Fruit fly (Drosophila melanogaster) whole organism, embryonic: ENCODE results near the gene ClpX.

ENCODE experiments used
- Atf-2 ChIP-seq: fragments of 200-800 bp; sonication (Bioruptor generic); optimal IDR thresholded peaks from 2 replicates; lab custom pipeline; 2016; ENCODE audit warnings: missing biosample characterization, missing genetic modification characterization
- B-H2 ChIP-seq: fragments of 200-800 bp; sonication (Bioruptor generic); optimal IDR thresholded peaks from 2 replicates; lab custom pipeline; 2018; ENCODE audit warnings: missing biosample characterization, mild to moderate bottlenecking, missing genetic modification characterization
- BtbVII ChIP-seq: fragments of 200-800 bp; sonication (Bioruptor generic); optimal IDR thresholded peaks from 3 replicates; lab custom pipeline; 2017; ENCODE audit warnings: missing biosample characterization, mild to moderate bottlenecking, missing genetic modification characterization
- CG1024 ChIP-seq: fragments of 200-800 bp; sonication (Bioruptor generic); IDR thresholded peaks from 2 replicates; pipeline ENCODE4 v1.3.6; 2022; ENCODE audit warnings: missing biosample characterization, missing genetic modification characterization
- CG10267 ChIP-seq: fragments of 200-800 bp; sonication (Bioruptor generic); optimal IDR thresholded peaks from 2 replicates; lab custom pipeline; 2018; ENCODE audit warnings: missing biosample characterization, mild to moderate bottlenecking, missing genetic modification characterization, moderate library complexity
- CG12769 ChIP-seq: fragments of 200-800 bp; sonication (Bioruptor generic); optimal IDR thresholded peaks from 2 replicates; lab custom pipeline; 2019; ENCODE audit warnings: missing biosample characterization, mild to moderate bottlenecking, missing genetic modification characterization, moderate library complexity
- CG12942 ChIP-seq: fragments of 200-800 bp; sonication (Bioruptor generic); optimal IDR thresholded peaks from 3 replicates; lab custom pipeline; 2016; ENCODE audit warnings: missing biosample characterization, missing genetic modification characterization
- CG13775 ChIP-seq: fragments of 200-800 bp; sonication (Bioruptor generic); optimal IDR thresholded peaks from 3 replicates; lab custom pipeline; 2017; ENCODE audit warnings: missing biosample characterization, mild to moderate bottlenecking, missing genetic modification characterization
- CG13894 ChIP-seq: fragments of 200-800 bp; sonication (Bioruptor generic); optimal IDR thresholded peaks from 3 replicates; lab custom pipeline; 2018; ENCODE audit warnings: missing biosample characterization, mild to moderate bottlenecking, missing genetic modification characterization, moderate library complexity
- CG17361 ChIP-seq: fragments of 200-800 bp; sonication (Bioruptor generic); IDR thresholded peaks from 3 replicates; pipeline ENCODE4 v1.3.6; 2022; ENCODE audit warnings: missing biosample characterization, missing genetic modification characterization
- CG1792 ChIP-seq: fragments of 200-800 bp; sonication (Bioruptor generic); optimal IDR thresholded peaks from 2 replicates; lab custom pipeline; 2016; ENCODE audit warnings: missing biosample characterization, missing genetic modification characterization
- CG4360 ChIP-seq: fragments of 200-800 bp; sonication (Bioruptor generic); IDR thresholded peaks from 2 replicates; pipeline ENCODE4 v1.3.6; 2022; ENCODE audit warnings: missing biosample characterization, missing genetic modification characterization
- CG6791 ChIP-seq: fragments of 200-800 bp; sonication (Bioruptor generic); IDR thresholded peaks from 3 replicates; pipeline ENCODE4 v1.3.6; 2022; ENCODE audit warnings: missing biosample characterization, missing genetic modification characterization; ENCODE audit not compliant: partially characterized antibody
- CHES-1-like ChIP-seq: fragments of 200-800 bp; sonication (Bioruptor generic); optimal IDR thresholded peaks from 2 replicates; lab custom pipeline; 2016; ENCODE audit warnings: missing biosample characterization, missing genetic modification characterization
- CTCF ChIP-seq: fragments of 200-800 bp; sonication (Bioruptor generic); optimal IDR thresholded peaks from 2 replicates; lab custom pipeline; 2017; ENCODE audit warnings: missing biosample characterization, mild to moderate bottlenecking, missing genetic modification characterization, moderate library complexity
- Camta ChIP-seq: fragments of 200-800 bp; sonication (Bioruptor generic); optimal IDR thresholded peaks from 2 replicates; lab custom pipeline; 2016; ENCODE audit warnings: missing biosample characterization, missing genetic modification characterization
- CkIIα-i1 ChIP-seq: fragments of 200-800 bp; sonication (Bioruptor generic); IDR thresholded peaks from 2 replicates; pipeline ENCODE4 v1.3.6; 2022; ENCODE audit warnings: missing biosample characterization, missing genetic modification characterization
- D19A ChIP-seq: fragments of 200-800 bp; optimal IDR thresholded peaks from 3 replicates; lab custom pipeline; 2019; ENCODE audit warnings: missing biosample characterization, mild to moderate bottlenecking, missing genetic modification characterization, moderate library complexity
- Dfd ChIP-seq, 2 experiments: fragments of >200 bp; optimal IDR thresholded peaks; 2 replicates each; lab custom pipeline; 2017; ENCODE audit warnings: missing biosample characterization in 2 of 2, missing genetic modification characterization in 2 of 2
- H15 ChIP-seq: fragments of 200-800 bp; sonication (Bioruptor generic); IDR thresholded peaks from 3 replicates; pipeline ENCODE4 v1.3.6; 2022; ENCODE audit warnings: missing biosample characterization, missing genetic modification characterization
- Hr3 ChIP-seq: fragments of 200-800 bp; sonication (Bioruptor generic); optimal IDR thresholded peaks from 3 replicates; lab custom pipeline; 2016; ENCODE audit warnings: missing biosample characterization, missing genetic modification characterization
- Hr78 ChIP-seq, 2 experiments: fragments of 200-800 bp in 1 of 2; fragments of >200 bp in 1 of 2; sonication (Bioruptor generic) in 1 of 2; optimal IDR thresholded peaks; 2 replicates each; lab custom pipeline; 2017 to 2019; ENCODE audit warnings: missing biosample characterization in 2 of 2, missing genetic modification characterization in 2 of 2, mild to moderate bottlenecking in 1 of 2, moderate library complexity in 1 of 2
- Nf-YA ChIP-seq: fragments of 200-800 bp; sonication (Bioruptor generic); IDR thresholded peaks from 2 replicates; pipeline ENCODE4 v1.3.6; 2022; ENCODE audit warnings: missing biosample characterization, missing genetic modification characterization
- Oli ChIP-seq: fragments of 200-800 bp; sonication (Bioruptor generic); optimal IDR thresholded peaks from 2 replicates; lab custom pipeline; 2018; ENCODE audit warnings: missing biosample characterization, mild to moderate bottlenecking, missing genetic modification characterization, moderate library complexity
- Rx ChIP-seq: fragments of 200-800 bp; sonication (Bioruptor generic); IDR thresholded peaks from 2 replicates; pipeline ENCODE4 v1.3.6; 2022; ENCODE audit warnings: missing biosample characterization, missing genetic modification characterization
- Sox102F ChIP-seq: fragments of 200-800 bp; sonication (Bioruptor generic); optimal IDR thresholded peaks from 2 replicates; lab custom pipeline; 2018; ENCODE audit warnings: missing biosample characterization, mild to moderate bottlenecking, missing genetic modification characterization, moderate library complexity
- aop ChIP-seq: fragments of 200-800 bp; sonication (Bioruptor generic); IDR thresholded peaks from 2 replicates; pipeline ENCODE4 v1.3.6; 2022; ENCODE audit warnings: missing biosample characterization, missing genetic modification characterization
- br ChIP-seq: fragments of >200 bp; optimal IDR thresholded peaks from 2 replicates; lab custom pipeline; 2017
- btn ChIP-seq: fragments of 200-800 bp; sonication (Bioruptor generic); optimal IDR thresholded peaks from 2 replicates; lab custom pipeline; 2016; ENCODE audit warnings: missing biosample characterization, missing genetic modification characterization
- cad ChIP-seq: fragments of >200 bp; optimal IDR thresholded peaks from 2 replicates; lab custom pipeline; 2017; ENCODE audit warnings: missing biosample characterization, missing genetic modification characterization
- danr ChIP-seq: fragments of 200-800 bp; sonication (Bioruptor generic); IDR thresholded peaks from 2 replicates; pipeline ENCODE4 v1.3.6; 2022; ENCODE audit warnings: missing biosample characterization, missing genetic modification characterization
- dmrt99B ChIP-seq: fragments of 200-800 bp; sonication (Bioruptor generic); optimal IDR thresholded peaks from 2 replicates; lab custom pipeline; 2018; ENCODE audit warnings: missing biosample characterization, mild to moderate bottlenecking, missing genetic modification characterization, moderate library complexity
- dysf ChIP-seq: fragments of 200-800 bp; sonication (Bioruptor generic); IDR thresholded peaks from 3 replicates; pipeline ENCODE4 v1.3.6; 2022; ENCODE audit warnings: missing biosample characterization, missing genetic modification characterization
- fd96Cb ChIP-seq: fragments of 200-800 bp; sonication (Bioruptor generic); optimal IDR thresholded peaks from 2 replicates; lab custom pipeline; 2018; ENCODE audit warnings: missing biosample characterization, mild to moderate bottlenecking, missing genetic modification characterization, moderate library complexity
- gsb ChIP-seq: fragments of 200-800 bp; sonication (Bioruptor generic); IDR thresholded peaks from 2 replicates; pipeline ENCODE4 v1.3.6; 2022; ENCODE audit warnings: missing biosample characterization, missing genetic modification characterization
- h ChIP-seq: fragments of >200 bp; optimal IDR thresholded peaks from 2 replicates; lab custom pipeline; 2017
- hb ChIP-seq: fragments of 200-800 bp; sonication (Bioruptor generic); IDR thresholded peaks from 3 replicates; pipeline ENCODE4 v1.3.6; 2022; ENCODE audit warnings: missing biosample characterization, missing genetic modification characterization; ENCODE audit not compliant: partially characterized antibody
- inv ChIP-seq: fragments of 200-800 bp; sonication (Bioruptor generic); IDR thresholded peaks from 2 replicates; pipeline ENCODE4 v1.3.6; 2022; ENCODE audit warnings: missing biosample characterization, missing genetic modification characterization; ENCODE audit not compliant: partially characterized antibody
- jigr1 ChIP-seq: fragments of 200-800 bp; sonication (Bioruptor generic); IDR thresholded peaks from 3 replicates; pipeline ENCODE4 v1.3.6; 2022; ENCODE audit warnings: missing biosample characterization, missing genetic modification characterization
- kah ChIP-seq: fragments of 200-800 bp; sonication (Bioruptor generic); optimal IDR thresholded peaks from 2 replicates; lab custom pipeline; 2018; ENCODE audit warnings: missing biosample characterization, mild to moderate bottlenecking, missing genetic modification characterization
- lab ChIP-seq: fragments of 200-800 bp; sonication (Bioruptor generic); optimal IDR thresholded peaks from 3 replicates; lab custom pipeline; 2017; ENCODE audit warnings: missing biosample characterization, missing genetic modification characterization, mild to moderate bottlenecking, moderate library complexity, missing genetic modification reagents
- mirr ChIP-seq: fragments of 200-800 bp; sonication (Bioruptor generic); optimal IDR thresholded peaks from 3 replicates; lab custom pipeline; 2018; ENCODE audit warnings: missing biosample characterization, mild to moderate bottlenecking, missing genetic modification characterization
- nau ChIP-seq: fragments of 200-800 bp; sonication (Bioruptor generic); optimal IDR thresholded peaks from 3 replicates; lab custom pipeline; 2017; ENCODE audit warnings: missing biosample characterization, mild to moderate bottlenecking, missing genetic modification characterization, missing genetic modification reagents
- oc ChIP-seq: fragments of 200-800 bp; sonication (Bioruptor generic); optimal IDR thresholded peaks from 2 replicates; lab custom pipeline; 2018; ENCODE audit warnings: missing biosample characterization, mild to moderate bottlenecking, missing genetic modification characterization, moderate library complexity
- prd ChIP-seq, 3 experiments: fragments of >200 bp in 2 of 3; fragments of 200-800 bp in 1 of 3; sonication (Bioruptor generic) in 1 of 3; optimal IDR thresholded peaks in 2 of 3; IDR thresholded peaks in 1 of 3; 2 replicates in 2 of 3; 3 replicates in 1 of 3; pipeline versions ENCODE4 v1.3.6 to Lab custom; 2017 to 2022; ENCODE audit warnings: missing biosample characterization in 1 of 3, missing genetic modification characterization in 1 of 3
- rib ChIP-seq: fragments of 200-800 bp; sonication (Bioruptor generic); IDR thresholded peaks from 2 replicates; pipeline ENCODE4 v1.3.6; 2022; ENCODE audit warnings: missing biosample characterization, missing genetic modification characterization
- scrt ChIP-seq: fragments of 200-800 bp; sonication (Bioruptor generic); optimal IDR thresholded peaks from 2 replicates; lab custom pipeline; 2018; ENCODE audit warnings: missing biosample characterization, mild to moderate bottlenecking, missing genetic modification characterization, moderate library complexity
- sens ChIP-seq: fragments of 200-800 bp; sonication (Bioruptor generic); peaks from one replicate; lab custom pipeline; 2016; ENCODE audit warnings: missing biosample characterization, missing genetic modification characterization
- tin ChIP-seq: fragments of 200-800 bp; sonication (Bioruptor generic); optimal IDR thresholded peaks from 3 replicates; lab custom pipeline; 2016; ENCODE audit warnings: missing biosample characterization, missing genetic modification characterization
- unpg ChIP-seq: fragments of 200-800 bp; sonication (Bioruptor generic); optimal IDR thresholded peaks from 3 replicates; lab custom pipeline; 2018; ENCODE audit warnings: missing biosample characterization, mild to moderate bottlenecking, missing genetic modification characterization, moderate library complexity
- z ChIP-seq: fragments of 200-800 bp; sonication (Bioruptor generic); IDR thresholded peaks from 3 replicates; pipeline ENCODE4 v1.3.6; 2022; ENCODE audit warnings: missing biosample characterization, missing genetic modification characterization

The ClpX gene

dm6 chr3R:19904865-19905373 is 1.4 kb upstream of the ClpX start, which contains the start of the genes Surf6 and RhoGAP92B (continued):
- no peak for TF ChIP-seq gsb (GFP tag; lab: Robert Waterston, UW)
- no peak for TF ChIP-seq prd (optimal IDR thresholded peaks at IDR 0.05; lab: Kevin White, UChicago)
- TF ChIP-seq prd (GFP tag; IDR thresholded peaks at IDR 0.05; lab: Robert Waterston, UW), result peak; percentile 62; the same call in 2 of the 3 replicates
- no peak for TF ChIP-seq Rx
- peak; percentile 9 for TF ChIP-seq fd96Cb (tag; lab: Kevin White, UChicago)
- TF ChIP-seq Atf-2 (GFP tag; lab: Kevin White, UChicago), result peak; percentile 33
- peak; percentile 53 for TF ChIP-seq tin (GFP tag; lab: Kevin White, UChicago)
- peak; percentile 57 for TF ChIP-seq BtbVII (GFP tag; lab: Kevin White, UChicago)
- 0 out of 3 replicates have a peak, but pooled peaks have one; percentile 23 for TF ChIP-seq H15 (GFP tag; lab: Robert Waterston, UW)
- TF ChIP-seq Oli (tag; lab: Kevin White, UChicago), result peak; percentile 59
- peak; percentile 64 for TF ChIP-seq CG13775 (GFP tag; lab: Kevin White, UChicago)
- TF ChIP-seq nau, result peak; percentile 77
- no peak for TF ChIP-seq Sox102F
- TF ChIP-seq D19A (tag; lab: Kevin White, UChicago), result peak; percentile 38
- TF ChIP-seq z, result no peak
- no peak for TF ChIP-seq rib (GFP tag; lab: Robert Waterston, UW)
- TF ChIP-seq mirr (GFP tag; lab: Kevin White, UChicago), result no peak
- no peak for TF ChIP-seq hb (GFP tag; lab: Robert Waterston, UW)
- peak; percentile 68 for TF ChIP-seq CG13894
- TF ChIP-seq CG12769 (tag; lab: Kevin White, UChicago), result peak; percentile 22
- TF ChIP-seq Hr78 (GFP tag; optimal IDR thresholded peaks at IDR 0.05; lab: Kevin White, UChicago), result peak in 1 of 2 experiments; percentile 98
- peak; percentile 47 for TF ChIP-seq CTCF (GFP tag; lab: Kevin White, UChicago)
- no peak for TF ChIP-seq aop
- no peak for TF ChIP-seq inv
- no peak for TF ChIP-seq CkIIα-i1 (GFP tag; lab: Robert Waterston, UW)
- TF ChIP-seq CG17361 (GFP tag; lab: Robert Waterston, UW), result peak; percentile 63; the same call in 2 of the 3 replicates
- peak; percentile 56 for TF ChIP-seq scrt (GFP tag; lab: Kevin White, UChicago)
- peak; percentile 49 for TF ChIP-seq CG12942 (GFP tag; lab: Kevin White, UChicago)
- TF ChIP-seq CG1792, result peak; percentile 3
- TF ChIP-seq CG1024, result no peak
- peak; percentile 55 for TF ChIP-seq unpg
- no peak for TF ChIP-seq cad (GFP tag; lab: Kevin White, UChicago)
- TF ChIP-seq btn (GFP tag; lab: Kevin White, UChicago), result no peak
- peak; percentile 79 for TF ChIP-seq lab (GFP tag; lab: Kevin White, UChicago)
- peak; percentile 55 for TF ChIP-seq Camta
- TF ChIP-seq dysf (GFP tag; lab: Robert Waterston, UW), result 0 out of 3 replicates have a peak, but pooled peaks have one; percentile 42
- TF ChIP-seq dmrt99B, result peak; percentile 51
- TF ChIP-seq CHES-1-like (GFP tag; lab: Kevin White, UChicago), result peak; percentile 63
- TF ChIP-seq Hr3 (GFP tag; lab: Kevin White, UChicago), result peak; percentile 40
- TF ChIP-seq CG10267 (tag; lab: Kevin White, UChicago), result peak; percentile 77
- no peak for TF ChIP-seq danr (GFP tag; lab: Robert Waterston, UW)
- TF ChIP-seq br (lab: Kevin White, UChicago), result no peak
- TF ChIP-seq oc, result no peak
- TF ChIP-seq sens (GFP tag; lab: Kevin White, UChicago), result peak; percentile 96
- TF ChIP-seq Dfd (GFP tag; optimal IDR thresholded peaks at IDR 0.05; lab: Kevin White, UChicago), result no peak
- TF ChIP-seq jigr1 (GFP tag; lab: Robert Waterston, UW), result no peak
- TF ChIP-seq kah (GFP tag; lab: Kevin White, UChicago), result peak; percentile 73
- 0 out of 3 replicates have a peak, but pooled peaks have one; percentile 43 for TF ChIP-seq CG6791
- peak; percentile 33 for TF ChIP-seq B-H2 (GFP tag; lab: Kevin White, UChicago)
- 0 out of 2 replicates have a peak, but pooled peaks have one; percentile 8 for TF ChIP-seq CG4360 (GFP tag; lab: Robert Waterston, UW)
- no peak for TF ChIP-seq Nf-YA (GFP tag; lab: Robert Waterston, UW)
- no peak for TF ChIP-seq h (lab: Kevin White, UChicago)
